Worm (Caenorhabditis elegans): Measurements from ENCODE around the gene F19B10.4.

Gene F19B10.4

ce11 chrII:3675176-3675575 is 15.3 kb downstream of the F19B10.4 start, which contains the start of gene F19B10.2:
F19B10.2 (plus strand) TSS chrII:3675476.
- TF ChIP-seq T22C8.4 (GFP tag; IDR thresholded peaks at IDR 0.05) (no peak), ref-1 (GFP tag; conservative IDR thresholded peaks at IDR 0.05) (no peak), klf-2 (GFP tag; conservative IDR thresholded peaks at IDR 0.05) (no peak), med-1 (GFP tag; optimal IDR thresholded peaks at IDR 0.05; ENCODE audit: insufficient read depth) (no peak), ztf-23 (GFP tag; IDR thresholded peaks at IDR 0.05) (no peak), cog-1 (tag; optimal IDR thresholded peaks at IDR 0.05) (no peak), flt-1 (GFP tag; IDR thresholded peaks at IDR 0.05) (no peak), tab-1 (GFP tag; IDR thresholded peaks at IDR 0.05) (no peak), ztf-29 (GFP tag; IDR thresholded peaks at IDR 0.05) (no peak)

- TF ChIP-seq ref-1 (GFP tag; conservative IDR thresholded peaks at IDR 0.05) (no peak), med-1 (GFP tag; optimal IDR thresholded peaks at IDR 0.05; ENCODE audit: insufficient read depth) (no peak), cog-1 (tag; optimal IDR thresholded peaks at IDR 0.05) (no peak), ztf-29 (GFP tag; IDR thresholded peaks at IDR 0.05) (no peak), T22C8.4 (GFP tag; IDR thresholded peaks at IDR 0.05) (no peak), ztf-23 (GFP tag; IDR thresholded peaks at IDR 0.05) (no peak), flt-1 (GFP tag; IDR thresholded peaks at IDR 0.05) (no peak), tab-1 (GFP tag; IDR thresholded peaks at IDR 0.05) (no peak), klf-2 (GFP tag; conservative IDR thresholded peaks at IDR 0.05) (no peak)
Observed at ce11 chrII:3678978-3679377, 19.1 kb downstream of the F19B10.4 start.

ce11 chrII:3680366-3680765 is 20.5 kb downstream of the F19B10.4 start:
- TF ChIP-seq cog-1 (tag; optimal IDR thresholded peaks at IDR 0.05) (no peak), klf-2 (GFP tag; conservative IDR thresholded peaks at IDR 0.05) (no peak), med-1 (GFP tag; optimal IDR thresholded peaks at IDR 0.05; ENCODE audit: insufficient read depth) (no peak), ztf-29 (GFP tag; IDR thresholded peaks at IDR 0.05) (no peak), ref-1 (GFP tag; conservative IDR thresholded peaks at IDR 0.05) (no peak), ztf-23 (GFP tag; IDR thresholded peaks at IDR 0.05) (no peak), tab-1 (GFP tag; IDR thresholded peaks at IDR 0.05) (no peak), T22C8.4 (GFP tag; IDR thresholded peaks at IDR 0.05) (no peak), flt-1 (GFP tag; IDR thresholded peaks at IDR 0.05) (no peak)

ce11 chrII:3681365-3682083 is 21.6 kb downstream of the F19B10.4 start, which contains the start of gene F19B10.10:
F19B10.10 (minus strand) TSS chrII:3681415.
- no peak for TF ChIP-seq ref-1 (GFP tag; conservative IDR thresholded peaks at IDR 0.05)

ce11 chrII:3682770-3683234 is 22.9 kb downstream of the F19B10.4 start, which contains the start of gene F19B10.1:
F19B10.1 (plus strand) TSS chrII:3683184.
- TF ChIP-seq T22C8.4 (GFP tag; IDR thresholded peaks at IDR 0.05), result no peak
- TF ChIP-seq flt-1 (GFP tag; IDR thresholded peaks at IDR 0.05), result no peak
- TF ChIP-seq ztf-29 (GFP tag; IDR thresholded peaks at IDR 0.05), result no peak
- TF ChIP-seq tab-1 (GFP tag; IDR thresholded peaks at IDR 0.05), result no peak
- TF ChIP-seq ref-1 (GFP tag; conservative IDR thresholded peaks at IDR 0.05), result no peak
- TF ChIP-seq cog-1 (tag; optimal IDR thresholded peaks at IDR 0.05), result no peak
- no peak for TF ChIP-seq klf-2 (GFP tag; conservative IDR thresholded peaks at IDR 0.05)
- TF ChIP-seq ztf-23 (GFP tag; IDR thresholded peaks at IDR 0.05), result no peak

ce11 chrII:3684487-3685067 is 24.7 kb downstream of the F19B10.4 start:
- TF ChIP-seq tab-1 (GFP tag; IDR thresholded peaks at IDR 0.05) (no peak), ztf-29 (GFP tag; IDR thresholded peaks at IDR 0.05) (no peak), klf-2 (GFP tag; conservative IDR thresholded peaks at IDR 0.05) (no peak), ref-1 (GFP tag; conservative IDR thresholded peaks at IDR 0.05) (no peak), cog-1 (tag; optimal IDR thresholded peaks at IDR 0.05) (no peak), T22C8.4 (GFP tag; IDR thresholded peaks at IDR 0.05) (no peak), ztf-23 (GFP tag; IDR thresholded peaks at IDR 0.05) (no peak), med-1 (GFP tag; optimal IDR thresholded peaks at IDR 0.05; ENCODE audit: insufficient read depth) (no peak), flt-1 (GFP tag; IDR thresholded peaks at IDR 0.05) (no peak)

ce11 chrII:3688333-3688732 is 28.5 kb downstream of the F19B10.4 start, which contains the start of gene ifas-1:
ifas-1 (minus strand) TSS chrII:3688719.
- TF ChIP-seq cog-1 (tag; optimal IDR thresholded peaks at IDR 0.05) (no peak), T22C8.4 (GFP tag; IDR thresholded peaks at IDR 0.05) (no peak), klf-2 (GFP tag; conservative IDR thresholded peaks at IDR 0.05) (no peak), ztf-29 (GFP tag; IDR thresholded peaks at IDR 0.05) (no peak), ref-1 (GFP tag; conservative IDR thresholded peaks at IDR 0.05) (no peak), ztf-23 (GFP tag; IDR thresholded peaks at IDR 0.05) (no peak), tab-1 (GFP tag; IDR thresholded peaks at IDR 0.05) (no peak), flt-1 (GFP tag; IDR thresholded peaks at IDR 0.05) (no peak), med-1 (GFP tag; optimal IDR thresholded peaks at IDR 0.05; ENCODE audit: insufficient read depth) (no peak)

ce11 chrII:3690646-3691045 is 30.8 kb downstream of the F19B10.4 start, which contains the start of gene srx-101:
srx-101 (minus strand) TSS chrII:3690746.
- no peak for TF ChIP-seq ztf-23 (GFP tag; IDR thresholded peaks at IDR 0.05)
- no peak for TF ChIP-seq T22C8.4 (GFP tag; IDR thresholded peaks at IDR 0.05)
- no peak for TF ChIP-seq tab-1 (GFP tag; IDR thresholded peaks at IDR 0.05)
- no peak for TF ChIP-seq ztf-29 (GFP tag; IDR thresholded peaks at IDR 0.05)
- TF ChIP-seq cog-1 (tag; optimal IDR thresholded peaks at IDR 0.05), result no peak
- TF ChIP-seq flt-1 (GFP tag; IDR thresholded peaks at IDR 0.05), result no peak
- no peak for TF ChIP-seq ref-1 (GFP tag; conservative IDR thresholded peaks at IDR 0.05)
- TF ChIP-seq klf-2 (GFP tag; conservative IDR thresholded peaks at IDR 0.05), result no peak
- TF ChIP-seq med-1 (GFP tag; optimal IDR thresholded peaks at IDR 0.05; ENCODE audit: insufficient read depth), result no peak

ce11 chrII:3694664-3695063 is 34.8 kb downstream of the F19B10.4 start, which contains the start of gene srx-102:
srx-102 (minus strand) TSS chrII:3694764.
- TF ChIP-seq cog-1 (tag; optimal IDR thresholded peaks at IDR 0.05), result no peak
- no peak for TF ChIP-seq med-1 (GFP tag; optimal IDR thresholded peaks at IDR 0.05; ENCODE audit: insufficient read depth)
- TF ChIP-seq tab-1 (GFP tag; IDR thresholded peaks at IDR 0.05), result no peak
- TF ChIP-seq klf-2 (GFP tag; conservative IDR thresholded peaks at IDR 0.05), result no peak
- no peak for TF ChIP-seq T22C8.4 (GFP tag; IDR thresholded peaks at IDR 0.05)
- no peak for TF ChIP-seq ztf-29 (GFP tag; IDR thresholded peaks at IDR 0.05)
- no peak for TF ChIP-seq flt-1 (GFP tag; IDR thresholded peaks at IDR 0.05)
- TF ChIP-seq ztf-23 (GFP tag; IDR thresholded peaks at IDR 0.05), result no peak
- no peak for TF ChIP-seq ref-1 (GFP tag; conservative IDR thresholded peaks at IDR 0.05)

Data from whole organism, midembryonic.